Fruit fly (Drosophila melanogaster): ENCODE results near the gene CYLD.

The CYLD gene

DNA sequence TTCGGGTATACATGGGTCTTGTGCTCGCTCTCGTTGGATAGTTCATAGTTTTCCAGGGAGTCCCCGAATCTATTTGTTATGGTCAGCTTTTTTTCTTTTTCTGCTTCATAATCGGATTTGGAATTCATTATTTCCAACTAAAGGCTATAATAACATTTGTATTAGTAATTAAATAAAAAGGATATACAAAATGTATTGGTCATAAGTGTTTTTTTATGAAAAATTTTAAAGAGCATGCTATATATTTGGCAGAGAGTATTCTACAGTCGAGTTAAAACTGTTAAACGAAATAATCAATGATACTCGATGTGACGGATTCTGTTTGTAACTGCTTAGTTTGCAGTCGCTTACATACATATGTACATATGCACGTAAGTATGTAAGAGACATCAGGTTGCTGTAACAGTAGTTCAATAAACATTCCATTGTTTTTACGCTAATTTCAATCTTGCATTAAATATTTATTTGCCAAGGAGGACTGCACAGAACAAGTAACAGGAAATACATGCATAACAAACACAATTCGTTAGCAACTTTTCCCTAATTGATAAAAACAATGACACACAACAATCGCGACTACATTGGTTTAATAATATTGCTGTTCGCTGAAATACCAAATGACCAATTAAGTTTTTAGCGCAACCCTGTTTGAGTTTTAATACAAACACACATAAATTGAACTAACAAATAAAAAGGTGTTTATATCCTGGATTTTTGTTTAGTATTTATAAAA, 404 bp downstream of the CYLD start (continued):
- no peak for TF ChIP-seq Hr39 (optimal IDR thresholded peaks at IDR 0.05)
- TF ChIP-seq zf30C (GFP tag; optimal IDR thresholded peaks at IDR 0.05): no peak
- TF ChIP-seq CG13123 (GFP tag; optimal IDR thresholded peaks at IDR 0.05): no peak
- TF ChIP-seq ttk (GFP tag; IDR thresholded peaks at IDR 0.05): no peak
- TF ChIP-seq Dll (GFP tag; IDR thresholded peaks at IDR 0.05; ENCODE audit: partially characterized antibody): no peak
- peak; percentile 40 for TF ChIP-seq D19B (GFP tag; optimal IDR thresholded peaks at IDR 0.05)
- no peak for TF ChIP-seq toy (GFP tag; IDR thresholded peaks at IDR 0.05)
- no peak for TF ChIP-seq wor (GFP tag; IDR thresholded peaks at IDR 0.05)
- peak; percentile 70 for TF ChIP-seq MESR4 (GFP tag; optimal IDR thresholded peaks at IDR 0.05)
- no peak for TF ChIP-seq mam (GFP tag; optimal IDR thresholded peaks at IDR 0.05)
- TF ChIP-seq jigr1 (GFP tag; IDR thresholded peaks at IDR 0.05): no peak
- peak in 1 of 2 experiments; percentile 41 for TF ChIP-seq eve (GFP tag; optimal IDR thresholded peaks at IDR 0.05)
- TF ChIP-seq esg (GFP tag; conservative IDR thresholded peaks at IDR 0.05): no peak
- no peak for TF ChIP-seq CG9727 (GFP tag; optimal IDR thresholded peaks at IDR 0.05)
- peak; percentile 55 for TF ChIP-seq CG31365 (tag; optimal IDR thresholded peaks at IDR 0.05)
- TF ChIP-seq CG10267 (tag; optimal IDR thresholded peaks at IDR 0.05): no peak
- no peak for TF ChIP-seq BEAF-32 (GFP tag; optimal IDR thresholded peaks at IDR 0.05)
- no peak for TF ChIP-seq CG9215 (GFP tag; IDR thresholded peaks at IDR 0.05)
- no peak for TF ChIP-seq CG10366 (GFP tag; IDR thresholded peaks at IDR 0.05)
- no peak for TF ChIP-seq cwo (GFP tag; optimal IDR thresholded peaks at IDR 0.05)
- no peak for TF ChIP-seq CG14441 (GFP tag; IDR thresholded peaks at IDR 0.05)
- no peak for TF ChIP-seq CG14050 (GFP tag; IDR thresholded peaks at IDR 0.05)
- no peak for TF ChIP-seq CG9932 (GFP tag; IDR thresholded peaks at IDR 0.05)
- no peak for TF ChIP-seq CG5180 (GFP tag; optimal IDR thresholded peaks at IDR 0.05)
- TF ChIP-seq CG17385 (GFP tag; optimal IDR thresholded peaks at IDR 0.05): no peak
- no peak for TF ChIP-seq NC2β (GFP tag; optimal IDR thresholded peaks at IDR 0.05)
- TF ChIP-seq Ada2b (GFP tag; IDR thresholded peaks at IDR 0.05): no peak
- no peak for TF ChIP-seq hth (optimal IDR thresholded peaks at IDR 0.05)
- TF ChIP-seq NK7.1 (GFP tag; optimal IDR thresholded peaks at IDR 0.05): no peak
- TF ChIP-seq gcm (GFP tag; optimal IDR thresholded peaks at IDR 0.05): no peak
- TF ChIP-seq CG15269 (tag; optimal IDR thresholded peaks at IDR 0.05): peak; percentile 47
- TF ChIP-seq HmgD (GFP tag; optimal IDR thresholded peaks at IDR 0.05): no peak
- peak; percentile 34 for TF ChIP-seq dmrt99B (tag; optimal IDR thresholded peaks at IDR 0.05)
- TF ChIP-seq Dad (GFP tag; optimal IDR thresholded peaks at IDR 0.05): no peak
- TF ChIP-seq knrl (GFP tag; IDR thresholded peaks at IDR 0.05; ENCODE audit: partially characterized antibody): no peak
- TF ChIP-seq zfh1 (GFP tag; IDR thresholded peaks at IDR 0.05): no peak
- TF ChIP-seq h (optimal IDR thresholded peaks at IDR 0.05): no peak
- no peak for TF ChIP-seq bigmax (GFP tag; optimal IDR thresholded peaks at IDR 0.05)
- TF ChIP-seq Gug (GFP tag; IDR thresholded peaks at IDR 0.05): no peak
- no peak for TF ChIP-seq GATAe (GFP tag; conservative IDR thresholded peaks at IDR 0.05)
- 0 out of 3 replicates have a peak, but pooled peaks have one; percentile 47 for TF ChIP-seq HLH4C (GFP tag; IDR thresholded peaks at IDR 0.05; ENCODE audit: partially characterized antibody)
- no peak for TF ChIP-seq CG32767 (GFP tag; IDR thresholded peaks at IDR 0.05)
- no peak for TF ChIP-seq CG12299 (tag; optimal IDR thresholded peaks at IDR 0.05)
- no peak for TF ChIP-seq gsb-n (tag; optimal IDR thresholded peaks at IDR 0.05)
- peak; percentile 6 for TF ChIP-seq tap (tag; optimal IDR thresholded peaks at IDR 0.05)
- TF ChIP-seq row (GFP tag; IDR thresholded peaks at IDR 0.05): peak; percentile 47; the same call in 2 of the 3 replicates
- no peak for TF ChIP-seq btn (GFP tag; optimal IDR thresholded peaks at IDR 0.05)
- no peak for TF ChIP-seq CG1602 (GFP tag; optimal IDR thresholded peaks at IDR 0.05)
- TF ChIP-seq Sry-β (GFP tag; optimal IDR thresholded peaks at IDR 0.05): no peak
- TF ChIP-seq Vsx1 (GFP tag; optimal IDR thresholded peaks at IDR 0.05): no peak
- TF ChIP-seq CG11456 (GFP tag; IDR thresholded peaks at IDR 0.05): no peak
